Worm (Caenorhabditis elegans) whole organism, midembryonic: ENCODE results near the gene frpr-9.

Source experiments
- cog-1 ChIP-seq: sonication (generic microtip); optimal IDR thresholded peaks from 2 replicates; lab custom pipeline; 2016; ENCODE audit warnings: missing genetic modification characterization, missing compliant biosample characterization
- flt-1 ChIP-seq: fragments of 200-800 bp; sonication (Bioruptor generic); IDR thresholded peaks from 2 replicates; pipeline ENCODE4 v1.3.6; 2022; ENCODE audit warnings: missing genetic modification characterization, missing compliant biosample characterization
- med-1 ChIP-seq: sonication (generic microtip); optimal IDR thresholded peaks from 2 replicates; lab custom pipeline; 2017; ENCODE audit warnings: missing genetic modification characterization, mild to moderate bottlenecking, missing compliant biosample characterization, antibody characterized with exemption, missing genetic modification reagents; ENCODE audit not compliant: insufficient read depth
- ref-1 ChIP-seq: fragments of 200-800 bp; sonication (Bioruptor generic); conservative IDR thresholded peaks from 2 replicates; pipeline ENCODE4 v1.3.6; 2022; ENCODE audit warnings: missing genetic modification reagents, missing genetic modification characterization, missing compliant biosample characterization
- tab-1 ChIP-seq: fragments of 200-800 bp; sonication (Bioruptor generic); IDR thresholded peaks from 2 replicates; pipeline ENCODE4 v1.3.6; 2022; ENCODE audit warnings: missing genetic modification characterization, missing compliant biosample characterization
- ztf-23 ChIP-seq: fragments of 200-800 bp; sonication (Bioruptor generic); IDR thresholded peaks from 2 replicates; pipeline ENCODE4 v1.3.6; 2022; ENCODE audit warnings: missing genetic modification reagents, missing genetic modification characterization, missing compliant biosample characterization

ce11 chrV:10947210-10947609 is 44.7 kb upstream of the frpr-9 start:
- no peak for TF ChIP-seq cog-1 (tag; lab: Kevin White, UChicago)
- TF ChIP-seq med-1 (GFP tag; lab: Kevin White, UChicago), result no peak
- TF ChIP-seq tab-1, result no peak
- no peak for TF ChIP-seq ref-1
- no peak for TF ChIP-seq flt-1
- no peak for TF ChIP-seq ztf-23
